Worm (Caenorhabditis elegans): ENCODE measurements around the gene T26C12.3.

ce11 chrIV:3300492-3300891, 27.3 kb upstream of the T26C12.3 start, which contains the start of gene W08E12.5:
- no peak for TF ChIP-seq nhr-129 (tag; optimal IDR thresholded peaks at IDR 0.05)
- TF ChIP-seq nhr-12 (tag; optimal IDR thresholded peaks at IDR 0.05): no peak
- no peak for TF ChIP-seq nhr-77 (tag; optimal IDR thresholded peaks at IDR 0.05)
- no peak for TF ChIP-seq ama-1 (optimal IDR thresholded peaks at IDR 0.05)
- no peak for TF ChIP-seq lin-13 (GFP tag; optimal IDR thresholded peaks at IDR 0.05)
- no peak for TF ChIP-seq aly-2 (tag; optimal IDR thresholded peaks at IDR 0.05)
- no peak for TF ChIP-seq nhr-11 (tag; optimal IDR thresholded peaks at IDR 0.05)
- no peak for TF ChIP-seq ztf-11 (tag; optimal IDR thresholded peaks at IDR 0.05)
- TF ChIP-seq elt-1 (tag; optimal IDR thresholded peaks at IDR 0.05): no peak
- TF ChIP-seq unc-62 (GFP tag; optimal IDR thresholded peaks at IDR 0.05): no peak
- no peak for TF ChIP-seq elt-3 (tag; optimal IDR thresholded peaks at IDR 0.05)
- no peak for TF ChIP-seq nhr-237 (tag; optimal IDR thresholded peaks at IDR 0.05)
- no peak for TF ChIP-seq nhr-6 (tag; optimal IDR thresholded peaks at IDR 0.05)
- TF ChIP-seq unc-39 (tag; optimal IDR thresholded peaks at IDR 0.05): no peak

Measured in whole organism, L2 larva.